Fruit fly (Drosophila melanogaster) whole organism, embryonic: ENCODE results near the gene Glut4EF.

Source experiments
- Atf3 ChIP-seq: fragments of 200-800 bp; sonication (Bioruptor generic); optimal IDR thresholded peaks from 3 replicates; lab custom pipeline; 2016; ENCODE audit warnings: missing biosample characterization, missing genetic modification characterization
- BtbVII ChIP-seq: fragments of 200-800 bp; sonication (Bioruptor generic); optimal IDR thresholded peaks from 3 replicates; lab custom pipeline; 2017; ENCODE audit warnings: missing biosample characterization, mild to moderate bottlenecking, missing genetic modification characterization
- CG10462 ChIP-seq: fragments of 200-800 bp; sonication (Bioruptor generic); optimal IDR thresholded peaks from 2 replicates; lab custom pipeline; 2016; ENCODE audit warnings: missing biosample characterization, missing genetic modification characterization
- CG11247 ChIP-seq: fragments of 200-800 bp; sonication (Bioruptor generic); IDR thresholded peaks from 2 replicates; pipeline ENCODE4 v1.3.6; 2022; ENCODE audit warnings: missing biosample characterization, missing genetic modification characterization
- CG11723 ChIP-seq: fragments of 200-800 bp; sonication (Bioruptor generic); optimal IDR thresholded peaks from 2 replicates; lab custom pipeline; 2017; ENCODE audit warnings: missing biosample characterization, mild to moderate bottlenecking, missing genetic modification characterization
- CG12219 ChIP-seq: fragments of 200-800 bp; sonication (Bioruptor generic); optimal IDR thresholded peaks from 3 replicates; lab custom pipeline; 2018; ENCODE audit warnings: missing biosample characterization, mild to moderate bottlenecking, missing genetic modification characterization
- CG17912 ChIP-seq: fragments of 200-800 bp; sonication (Bioruptor generic); optimal IDR thresholded peaks from 2 replicates; lab custom pipeline; 2018; ENCODE audit warnings: missing biosample characterization, mild to moderate bottlenecking, missing genetic modification characterization
- CG18011 ChIP-seq: fragments of 200-800 bp; sonication (Bioruptor generic); optimal IDR thresholded peaks from 2 replicates; lab custom pipeline; 2017; ENCODE audit warnings: missing biosample characterization, missing genetic modification characterization, mild to moderate bottlenecking, moderate library complexity, missing genotype
- CG18599 ChIP-seq: fragments of 200-800 bp; sonication (Bioruptor generic); optimal IDR thresholded peaks from 3 replicates; lab custom pipeline; 2017; ENCODE audit warnings: missing biosample characterization, missing genetic modification characterization, mild to moderate bottlenecking, moderate library complexity, missing genetic modification reagents
- CG18764 ChIP-seq: fragments of 200-800 bp; sonication (Bioruptor generic); optimal IDR thresholded peaks from 3 replicates; lab custom pipeline; 2016; ENCODE audit warnings: missing biosample characterization, missing genetic modification characterization
- CG2202 ChIP-seq: fragments of 200-800 bp; sonication (Bioruptor generic); optimal IDR thresholded peaks from 2 replicates; lab custom pipeline; 2018; ENCODE audit warnings: missing biosample characterization, mild to moderate bottlenecking, missing genetic modification characterization
- CG34422 ChIP-seq: fragments of 200-800 bp; sonication (Bioruptor generic); IDR thresholded peaks from 3 replicates; pipeline ENCODE4 v1.3.6; 2022; ENCODE audit warnings: missing biosample characterization, missing genetic modification characterization
- CG4730 ChIP-seq: fragments of 200-800 bp; sonication (Bioruptor generic); IDR thresholded peaks from 2 replicates; pipeline ENCODE4 v1.3.6; 2022; ENCODE audit warnings: missing biosample characterization, missing genetic modification characterization
- CG6683 ChIP-seq: fragments of 200-800 bp; sonication (Bioruptor generic); optimal IDR thresholded peaks from 2 replicates; lab custom pipeline; 2017; ENCODE audit warnings: missing biosample characterization, mild to moderate bottlenecking, missing genetic modification characterization, missing genetic modification reagents
- CG7372 ChIP-seq: fragments of 200-800 bp; sonication (Bioruptor generic); IDR thresholded peaks from 2 replicates; pipeline ENCODE4 v1.3.6; 2022; ENCODE audit warnings: missing biosample characterization, missing genetic modification characterization
- CG9727 ChIP-seq: fragments of 200-800 bp; sonication (Bioruptor generic); optimal IDR thresholded peaks from 3 replicates; lab custom pipeline; 2017; ENCODE audit warnings: missing biosample characterization, mild to moderate bottlenecking, missing genetic modification characterization
- D19A ChIP-seq: fragments of 200-800 bp; optimal IDR thresholded peaks from 3 replicates; lab custom pipeline; 2019; ENCODE audit warnings: missing biosample characterization, mild to moderate bottlenecking, missing genetic modification characterization, moderate library complexity
- Ets97D ChIP-seq: fragments of 200-800 bp; sonication (Bioruptor generic); optimal IDR thresholded peaks from 3 replicates; lab custom pipeline; 2016; ENCODE audit warnings: missing biosample characterization, missing genetic modification characterization
- GATAe ChIP-seq: fragments of 200-800 bp; sonication (Bioruptor generic); conservative IDR thresholded peaks from 2 replicates; pipeline ENCODE4 v1.3.6; 2022; ENCODE audit warnings: missing biosample characterization, missing genetic modification characterization
- Gug ChIP-seq: fragments of 200-800 bp; sonication (Bioruptor generic); IDR thresholded peaks from 4 replicates; pipeline ENCODE4 v1.3.6; 2022; ENCODE audit warnings: missing biosample characterization, missing genetic modification characterization
- H15 ChIP-seq: fragments of 200-800 bp; sonication (Bioruptor generic); IDR thresholded peaks from 3 replicates; pipeline ENCODE4 v1.3.6; 2022; ENCODE audit warnings: missing biosample characterization, missing genetic modification characterization
- Hey ChIP-seq: fragments of 200-800 bp; sonication (Bioruptor generic); optimal IDR thresholded peaks from 3 replicates; lab custom pipeline; 2018; ENCODE audit warnings: missing biosample characterization, mild to moderate bottlenecking, missing genetic modification characterization
- Hmx ChIP-seq: fragments of 200-800 bp; sonication (Bioruptor generic); optimal IDR thresholded peaks from 2 replicates; lab custom pipeline; 2016; ENCODE audit warnings: missing biosample characterization, missing genetic modification characterization
- Jarid2 ChIP-seq: fragments of 200-800 bp; sonication (Bioruptor generic); optimal IDR thresholded peaks from 3 replicates; lab custom pipeline; 2017; ENCODE audit warnings: mild to moderate bottlenecking, missing biosample characterization, missing genetic modification reagents, missing genetic modification characterization
- Oaz ChIP-seq: fragments of 200-800 bp; sonication (Bioruptor generic); IDR thresholded peaks from 2 replicates; pipeline ENCODE4 v1.3.6; 2022; ENCODE audit warnings: missing biosample characterization, missing genetic modification characterization
- Oli ChIP-seq: fragments of 200-800 bp; sonication (Bioruptor generic); optimal IDR thresholded peaks from 2 replicates; lab custom pipeline; 2018; ENCODE audit warnings: missing biosample characterization, mild to moderate bottlenecking, missing genetic modification characterization, moderate library complexity
- Optix ChIP-seq: fragments of 200-800 bp; sonication (Bioruptor generic); IDR thresholded peaks from 3 replicates; pipeline ENCODE4 v1.3.6; 2022; ENCODE audit warnings: missing biosample characterization, missing genetic modification characterization
- Stat92E ChIP-seq, 3 experiments: fragments of >200 bp in 2 of 3; fragments of 200-800 bp in 1 of 3; sonication (Bioruptor generic) in 1 of 3; optimal IDR thresholded peaks; 2 replicates each; lab custom pipeline; 2017 to 2019; ENCODE audit warnings: missing biosample characterization in 3 of 3, missing genetic modification characterization in 3 of 3, mild to moderate bottlenecking in 1 of 3, moderate library complexity in 1 of 3
- Xbp1 ChIP-seq: fragments of 200-800 bp; sonication (Bioruptor generic); optimal IDR thresholded peaks from 3 replicates; lab custom pipeline; 2016; ENCODE audit warnings: missing biosample characterization, mild to moderate bottlenecking, missing genetic modification characterization
- abd-A ChIP-seq: fragments of 200-800 bp; sonication (Bioruptor generic); optimal IDR thresholded peaks from 3 replicates; lab custom pipeline; 2019; ENCODE audit warnings: missing biosample characterization, mild to moderate bottlenecking, missing genetic modification characterization, moderate library complexity
- bcd ChIP-seq: fragments of 200-800 bp; sonication (Bioruptor generic); optimal IDR thresholded peaks from 2 replicates; lab custom pipeline; 2017; ENCODE audit warnings: missing biosample characterization, mild to moderate bottlenecking, missing genetic modification characterization
- crp ChIP-seq, 2 experiments: fragments of 200-800 bp; sonication (Bioruptor generic); optimal IDR thresholded peaks; 2 replicates in 1 of 2; 3 replicates in 1 of 2; lab custom pipeline; 2017; ENCODE audit warnings: missing biosample characterization in 2 of 2, missing genetic modification characterization in 2 of 2, mild to moderate bottlenecking in 1 of 2, moderate library complexity in 1 of 2
- cwo ChIP-seq: fragments of 200-800 bp; sonication (Bioruptor generic); optimal IDR thresholded peaks from 3 replicates; lab custom pipeline; 2017; ENCODE audit warnings: missing biosample characterization, missing genetic modification characterization, mild to moderate bottlenecking, moderate library complexity, missing genetic modification reagents
- danr ChIP-seq: fragments of 200-800 bp; sonication (Bioruptor generic); IDR thresholded peaks from 2 replicates; pipeline ENCODE4 v1.3.6; 2022; ENCODE audit warnings: missing biosample characterization, missing genetic modification characterization
- dm ChIP-seq: fragments of 200-800 bp; sonication (Bioruptor generic); optimal IDR thresholded peaks from 3 replicates; lab custom pipeline; 2016; ENCODE audit warnings: missing biosample characterization, missing genetic modification characterization
- exex ChIP-seq: fragments of 200-800 bp; sonication (Bioruptor generic); optimal IDR thresholded peaks from 4 replicates; lab custom pipeline; 2018; ENCODE audit warnings: missing biosample characterization, mild to moderate bottlenecking, missing genetic modification characterization, moderate library complexity
- eyg ChIP-seq: fragments of 200-800 bp; sonication (Bioruptor generic); optimal IDR thresholded peaks from 3 replicates; lab custom pipeline; 2016; ENCODE audit warnings: missing biosample characterization, missing genetic modification characterization
- fd3F ChIP-seq: fragments of 200-800 bp; sonication (Bioruptor generic); optimal IDR thresholded peaks from 2 replicates; lab custom pipeline; 2018; ENCODE audit warnings: missing biosample characterization, mild to moderate bottlenecking, missing genetic modification characterization, moderate library complexity
- fd96Cb ChIP-seq: fragments of 200-800 bp; sonication (Bioruptor generic); optimal IDR thresholded peaks from 2 replicates; lab custom pipeline; 2018; ENCODE audit warnings: missing biosample characterization, mild to moderate bottlenecking, missing genetic modification characterization, moderate library complexity
- her ChIP-seq: fragments of 200-800 bp; sonication (Bioruptor generic); optimal IDR thresholded peaks from 2 replicates; lab custom pipeline; 2016; ENCODE audit warnings: missing biosample characterization, missing genetic modification characterization
- hkb ChIP-seq, 2 experiments: fragments of 200-800 bp in 1 of 2; fragments of >200 bp in 1 of 2; sonication (Bioruptor generic) in 1 of 2; IDR thresholded peaks in 1 of 2; optimal IDR thresholded peaks in 1 of 2; 2 replicates each; pipeline versions ENCODE4 v1.3.6 to Lab custom; 2017 to 2022; ENCODE audit warnings: missing biosample characterization in 1 of 2, missing genetic modification characterization in 1 of 2
- prd ChIP-seq, 3 experiments: fragments of >200 bp in 2 of 3; fragments of 200-800 bp in 1 of 3; sonication (Bioruptor generic) in 1 of 3; optimal IDR thresholded peaks in 2 of 3; IDR thresholded peaks in 1 of 3; 2 replicates in 2 of 3; 3 replicates in 1 of 3; pipeline versions ENCODE4 v1.3.6 to Lab custom; 2017 to 2022; ENCODE audit warnings: missing biosample characterization in 1 of 3, missing genetic modification characterization in 1 of 3
- repo ChIP-seq: fragments of 200-800 bp; sonication (Bioruptor generic); optimal IDR thresholded peaks from 2 replicates; lab custom pipeline; 2016; ENCODE audit warnings: missing biosample characterization, missing genetic modification characterization
- sisA ChIP-seq: fragments of 200-800 bp; sonication (Bioruptor generic); IDR thresholded peaks from 2 replicates; pipeline ENCODE4 v1.3.6; 2022; ENCODE audit warnings: missing biosample characterization, missing genetic modification characterization
- slbo ChIP-seq: fragments of 200-800 bp; sonication (Bioruptor generic); IDR thresholded peaks from 2 replicates; pipeline ENCODE4 v1.3.6; 2022; ENCODE audit warnings: missing biosample characterization, missing genetic modification characterization
- sna ChIP-seq: fragments of 200-800 bp; sonication (Bioruptor generic); IDR thresholded peaks from 2 replicates; pipeline ENCODE4 v1.3.6; 2022; ENCODE audit warnings: missing biosample characterization, missing genetic modification characterization; ENCODE audit not compliant: partially characterized antibody
- trem ChIP-seq: fragments of 200-800 bp; optimal IDR thresholded peaks from 3 replicates; lab custom pipeline; 2019; ENCODE audit warnings: missing biosample characterization, mild to moderate bottlenecking, missing genetic modification characterization, moderate library complexity

The Glut4EF gene

dm6 chr3R:10042664-10043372 lies 168.3 kb downstream of the Glut4EF start, which contains the start of the genes Mical and CG3909 (continued):
- TF ChIP-seq CG34422 (GFP tag; lab: Robert Waterston, UW) (peak; percentile 92), dm (no peak), CG17912 (GFP tag; lab: Kevin White, UChicago) (no peak), danr (0 out of 2 replicates have a peak, but pooled peaks have one; percentile 30), CG2202 (peak; percentile 13), fd96Cb (tag; lab: Kevin White, UChicago) (peak; percentile 78), Stat92E (GFP tag; optimal IDR thresholded peaks at IDR 0.05; lab: Kevin White, UChicago) (peak in 1 of 3 experiments; percentile 40), Gug (GFP tag; lab: Robert Waterston, UW) (peak; percentile 77; the same call in 3 of the 4 replicates), hkb (optimal IDR thresholded peaks at IDR 0.05; lab: Kevin White, UChicago) (no peak), hkb (GFP tag; IDR thresholded peaks at IDR 0.05; lab: Robert Waterston, UW) (peak; percentile 82), CG18599 (GFP tag; lab: Kevin White, UChicago) (peak; percentile 85), Hey (tag; lab: Kevin White, UChicago) (no peak), CG9727 (GFP tag; lab: Kevin White, UChicago) (peak; percentile 77), Optix (GFP tag; lab: Robert Waterston, UW) (0 out of 3 replicates have a peak, but pooled peaks have one; percentile 7), repo (no peak), CG18764 (GFP tag; lab: Kevin White, UChicago) (peak; percentile 79), GATAe (GFP tag; lab: Robert Waterston, UW) (no peak), bcd (GFP tag; lab: Kevin White, UChicago) (peak; percentile 74), sna (GFP tag; lab: Robert Waterston, UW) (peak; percentile 42; the same call in 1 of the 2 replicates), Oaz (GFP tag; lab: Robert Waterston, UW) (peak; percentile 76), Xbp1 (GFP tag; lab: Kevin White, UChicago) (peak; percentile 84), abd-A (no peak), Jarid2 (GFP tag; lab: Kevin White, UChicago) (peak; percentile 93), fd3F (GFP tag; lab: Kevin White, UChicago) (peak; percentile 82), crp (GFP tag; optimal IDR thresholded peaks at IDR 0.05; lab: Kevin White, UChicago) (peak in 1 of 2 experiments; percentile 58), exex (tag; lab: Kevin White, UChicago) (peak; percentile 76), trem (tag; lab: Kevin White, UChicago) (peak; percentile 85), H15 (GFP tag; lab: Robert Waterston, UW) (peak; percentile 75; the same call in 2 of the 3 replicates), Atf3 (GFP tag; lab: Kevin White, UChicago) (no peak), D19A (tag; lab: Kevin White, UChicago) (peak; percentile 82), Oli (tag; lab: Kevin White, UChicago) (peak; percentile 74), cwo (GFP tag; lab: Kevin White, UChicago) (peak; percentile 67), her (GFP tag; lab: Kevin White, UChicago) (no peak), CG12219 (GFP tag; lab: Kevin White, UChicago) (peak; percentile 35), eyg (GFP tag; lab: Kevin White, UChicago) (peak; percentile 29), CG11247 (GFP tag; lab: Robert Waterston, UW) (peak; percentile 91), slbo (GFP tag; lab: Robert Waterston, UW) (peak; percentile 96), Hmx (GFP tag; lab: Kevin White, UChicago) (no peak), CG11723 (GFP tag; lab: Kevin White, UChicago) (peak; percentile 43), CG7372 (GFP tag; lab: Robert Waterston, UW) (peak; percentile 89), CG6683 (GFP tag; lab: Kevin White, UChicago) (peak; percentile 65), CG18011 (GFP tag; lab: Kevin White, UChicago) (no peak), sisA (GFP tag; lab: Robert Waterston, UW) (peak; percentile 80), BtbVII (peak; percentile 60), CG4730 (GFP tag; lab: Robert Waterston, UW) (peak; percentile 89), CG10462 (GFP tag; lab: Kevin White, UChicago) (peak; percentile 59), prd (optimal IDR thresholded peaks at IDR 0.05; lab: Kevin White, UChicago) (no peak), prd (GFP tag; IDR thresholded peaks at IDR 0.05; lab: Robert Waterston, UW) (peak; percentile 91), Ets97D (GFP tag; lab: Kevin White, UChicago) (peak; percentile 37)
